Worm (Caenorhabditis elegans) whole organism, late embryonic: ENCODE measurements around the gene flp-19.

Experiments
- C38D4.7 ChIP-seq: fragments of 200-800 bp; sonication (Bioruptor generic); optimal IDR thresholded peaks from 2 replicates; lab custom pipeline; 2018; ENCODE audit warnings: mild to moderate bottlenecking, missing genetic modification characterization, moderate library complexity, missing compliant biosample characterization
- F13H6.1 ChIP-seq: sonication (generic microtip); optimal IDR thresholded peaks from 2 replicates; lab custom pipeline; 2016; ENCODE audit warnings: missing genetic modification characterization, missing compliant biosample characterization
- ahr-1 ChIP-seq: sonication (generic microtip); optimal IDR thresholded peaks from 2 replicates; lab custom pipeline; 2016; ENCODE audit warnings: missing genetic modification characterization, missing compliant biosample characterization
- ama-1 ChIP-seq: fragments of 150-350 bp; optimal IDR thresholded peaks from 2 replicates; lab custom pipeline; 2014
- ceh-24 ChIP-seq: sonication (generic microtip); optimal IDR thresholded peaks from 2 replicates; lab custom pipeline; 2016; ENCODE audit warnings: mild to moderate bottlenecking, missing genetic modification characterization, missing compliant biosample characterization
- ceh-9 ChIP-seq: sonication (generic microtip); optimal IDR thresholded peaks from 2 replicates; lab custom pipeline; 2016; ENCODE audit warnings: mild to moderate bottlenecking, missing genetic modification characterization, inconsistent platforms, missing compliant biosample characterization
- elt-4 ChIP-seq: sonication (generic microtip); optimal IDR thresholded peaks from 2 replicates; lab custom pipeline; 2016; ENCODE audit warnings: missing genetic modification characterization, missing compliant biosample characterization
- fkh-10 ChIP-seq: fragments of 150-350 bp; optimal IDR thresholded peaks from 2 replicates; lab custom pipeline; 2014; ENCODE audit warnings: missing biosample characterization, missing genetic modification reagents, missing genetic modification characterization
- hlh-6 ChIP-seq: sonication (generic microtip); optimal IDR thresholded peaks from 2 replicates; lab custom pipeline; 2016; ENCODE audit warnings: missing genotype, missing genetic modification characterization, missing compliant biosample characterization
- pqm-1 ChIP-seq: sonication (generic microtip); optimal IDR thresholded peaks from 2 replicates; lab custom pipeline; 2016; ENCODE audit warnings: missing genetic modification characterization, missing compliant biosample characterization
- syd-9 ChIP-seq: sonication (generic microtip); optimal IDR thresholded peaks from 2 replicates; lab custom pipeline; 2016; ENCODE audit warnings: mild to moderate bottlenecking, missing genetic modification characterization, moderate library complexity, missing compliant biosample characterization
- ttx-3 ChIP-seq: sonication (generic microtip); optimal IDR thresholded peaks from 2 replicates; lab custom pipeline; 2016; ENCODE audit warnings: missing genetic modification reagents, missing genetic modification characterization, missing compliant biosample characterization
- unc-86 ChIP-seq: sonication (generic microtip); optimal IDR thresholded peaks from 2 replicates; lab custom pipeline; 2016; ENCODE audit warnings: missing genetic modification characterization, missing compliant biosample characterization

- TF ChIP-seq fkh-10: no peak
- no peak for TF ChIP-seq C38D4.7
- TF ChIP-seq pqm-1 (tag; lab: Kevin White, UChicago): no peak
- no peak for TF ChIP-seq ttx-3
- no peak for TF ChIP-seq elt-4 (tag; lab: Kevin White, UChicago)
- TF ChIP-seq F13H6.1 (tag; lab: Kevin White, UChicago): no peak
- TF ChIP-seq ceh-24 (tag; lab: Kevin White, UChicago): no peak
- TF ChIP-seq ama-1 (lab: Kevin White, UChicago): no peak
- TF ChIP-seq syd-9: no peak
- TF ChIP-seq ahr-1 (tag; lab: Kevin White, UChicago): no peak
- no peak for TF ChIP-seq ceh-9 (tag; lab: Kevin White, UChicago)
- no peak for TF ChIP-seq hlh-6 (tag; lab: Kevin White, UChicago)
- TF ChIP-seq unc-86 (tag; lab: Kevin White, UChicago): no peak
Observed at ce11 chrX:10619554-10620199, 15.2 kb downstream of the flp-19 start.
